Worm (Caenorhabditis elegans): ENCODE results near the gene ZK742.7.

DNA sequence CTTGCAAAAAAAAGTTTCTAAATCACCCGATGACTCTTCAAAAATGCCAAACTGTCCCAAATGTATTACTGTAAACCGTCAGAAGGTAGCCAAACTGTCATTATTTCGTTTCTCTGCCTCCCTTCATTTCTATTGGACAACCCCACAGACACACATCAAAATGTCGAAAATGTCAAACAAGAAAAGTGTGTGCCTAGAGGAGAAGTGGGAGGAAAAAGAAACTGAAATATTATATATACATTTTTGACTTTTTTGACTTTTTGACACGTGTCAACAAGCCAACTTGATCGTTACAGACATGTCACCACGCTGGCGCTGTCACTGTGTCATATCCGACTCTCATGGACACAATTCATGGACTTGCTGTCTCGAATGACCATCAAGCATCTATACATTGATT lies 48.5 kb upstream of the ZK742.7 start:
- TF ChIP-seq mls-2 (tag; optimal IDR thresholded peaks at IDR 0.05): no peak
- no peak for TF ChIP-seq nhr-237 (tag; optimal IDR thresholded peaks at IDR 0.05)
- no peak for TF ChIP-seq pha-4 (tag; optimal IDR thresholded peaks at IDR 0.05)
- no peak for TF ChIP-seq ztf-11 (tag; optimal IDR thresholded peaks at IDR 0.05)
- TF ChIP-seq unc-62 (GFP tag; optimal IDR thresholded peaks at IDR 0.05): no peak
